Fruit fly (Drosophila melanogaster): Measurements from ENCODE around the gene Nfs1.

Gene Nfs1

dm6 chr2L:11970853-11971397 lies 28.5 kb upstream of the Nfs1 start (continued):
- TF ChIP-seq Sry-δ (GFP tag; optimal IDR thresholded peaks at IDR 0.05), result no peak
- TF ChIP-seq CG3995 (GFP tag; optimal IDR thresholded peaks at IDR 0.05), result peak; percentile 69
- TF ChIP-seq bsh (GFP tag; optimal IDR thresholded peaks at IDR 0.05), result no peak
- no peak for TF ChIP-seq CG30020 (tag; optimal IDR thresholded peaks at IDR 0.05)
- no peak for TF ChIP-seq bigmax (GFP tag; optimal IDR thresholded peaks at IDR 0.05)
- peak; percentile 36 for TF ChIP-seq ac (GFP tag; optimal IDR thresholded peaks at IDR 0.05)
- peak; percentile 17 for TF ChIP-seq Meics (GFP tag; optimal IDR thresholded peaks at IDR 0.05)
- peak; percentile 17 for TF ChIP-seq Kr (GFP tag; optimal IDR thresholded peaks at IDR 0.05)
- no peak for TF ChIP-seq CG8388 (GFP tag; optimal IDR thresholded peaks at IDR 0.05)
- TF ChIP-seq CG6689 (GFP tag; IDR thresholded peaks at IDR 0.05), result no peak
- peak; percentile 56; the same call in 1 of the 3 replicates for TF ChIP-seq zfh1 (GFP tag; IDR thresholded peaks at IDR 0.05)
- no peak for TF ChIP-seq BEAF-32 (GFP tag; optimal IDR thresholded peaks at IDR 0.05)
- no peak for TF ChIP-seq pan (optimal IDR thresholded peaks at IDR 0.05)
- TF ChIP-seq pan (GFP tag; optimal IDR thresholded peaks at IDR 0.05 in 1 of 2, IDR thresholded peaks at IDR 0.05 in 1 of 2), result peak in 1 of 2 experiments; percentile 28
- TF ChIP-seq crp (GFP tag; optimal IDR thresholded peaks at IDR 0.05), result no peak
- TF ChIP-seq Adf1 (GFP tag; IDR thresholded peaks at IDR 0.05), result peak; percentile 25; the same call in 1 of the 2 replicates
- 0 out of 2 replicates have a peak, but pooled peaks have one; percentile 22 for TF ChIP-seq esg (GFP tag; conservative IDR thresholded peaks at IDR 0.05)
- peak; percentile 21 for TF ChIP-seq gsb-n (tag; optimal IDR thresholded peaks at IDR 0.05)
- TF ChIP-seq HHEX (GFP tag; optimal IDR thresholded peaks at IDR 0.05), result peak; percentile 23
- TF ChIP-seq CG6683 (GFP tag; optimal IDR thresholded peaks at IDR 0.05), result no peak
- no peak for TF ChIP-seq CG5245 (GFP tag; optimal IDR thresholded peaks at IDR 0.05)
- no peak for TF ChIP-seq CG11723 (GFP tag; optimal IDR thresholded peaks at IDR 0.05)
- TF ChIP-seq Bteb2 (GFP tag; optimal IDR thresholded peaks at IDR 0.05), result no peak
- peak; percentile 25 for TF ChIP-seq CG34376 (GFP tag; optimal IDR thresholded peaks at IDR 0.05)
- no peak for TF ChIP-seq CG11560 (tag; IDR thresholded peaks at IDR 0.05)
- TF ChIP-seq CG18764 (GFP tag; optimal IDR thresholded peaks at IDR 0.05), result no peak
- no peak for TF ChIP-seq CG2116 (GFP tag; optimal IDR thresholded peaks at IDR 0.05)
- no peak for TF ChIP-seq hb (GFP tag; IDR thresholded peaks at IDR 0.05; ENCODE audit: partially characterized antibody)
- no peak for TF ChIP-seq Sry-β (GFP tag; optimal IDR thresholded peaks at IDR 0.05)
- no peak for TF ChIP-seq CG15073 (GFP tag; optimal IDR thresholded peaks at IDR 0.05)
- TF ChIP-seq tio (GFP tag; optimal IDR thresholded peaks at IDR 0.05), result no peak
- TF ChIP-seq eyg (GFP tag; optimal IDR thresholded peaks at IDR 0.05), result no peak
- TF ChIP-seq CG10959 (GFP tag; IDR thresholded peaks at IDR 0.05), result no peak
- TF ChIP-seq sens-2 (GFP tag; IDR thresholded peaks at IDR 0.05), result no peak
- no peak for TF ChIP-seq CG17361 (GFP tag; IDR thresholded peaks at IDR 0.05)
- peak; percentile 92 for TF ChIP-seq CG1832 (GFP tag; optimal IDR thresholded peaks at IDR 0.05)
- peak; percentile 53 for TF ChIP-seq Rfx (GFP tag; IDR thresholded peaks at IDR 0.05)
- no peak; the same call in 1 of the 2 replicates for TF ChIP-seq bowl (GFP tag; IDR thresholded peaks at IDR 0.05)
- peak; percentile 58 for TF ChIP-seq caup (GFP tag; optimal IDR thresholded peaks at IDR 0.05; ENCODE audit: severe bottlenecking)
- no peak for TF ChIP-seq CG16779 (GFP tag; IDR thresholded peaks at IDR 0.05)
- 0 out of 3 replicates have a peak, but pooled peaks have one; percentile 51 for TF ChIP-seq CG11456 (GFP tag; IDR thresholded peaks at IDR 0.05)
- TF ChIP-seq Doc3 (GFP tag; IDR thresholded peaks at IDR 0.05; ENCODE audit: partially characterized antibody), result no peak
- TF ChIP-seq CG12659 (GFP tag; optimal IDR thresholded peaks at IDR 0.05), result peak; percentile 40
- TF ChIP-seq rib (GFP tag; IDR thresholded peaks at IDR 0.05), result 0 out of 2 replicates have a peak, but pooled peaks have one; percentile 44
- TF ChIP-seq knrl (GFP tag; IDR thresholded peaks at IDR 0.05; ENCODE audit: partially characterized antibody), result peak; percentile 43; the same call in 1 of the 3 replicates
- TF ChIP-seq CG18262 (tag; optimal IDR thresholded peaks at IDR 0.05), result no peak
- peak; percentile 25; the same call in 1 of the 2 replicates for TF ChIP-seq Nf-YA (GFP tag; IDR thresholded peaks at IDR 0.05)
- TF ChIP-seq B-H1 (GFP tag; IDR thresholded peaks at IDR 0.05), result no peak
- no peak for TF ChIP-seq tup (GFP tag; optimal IDR thresholded peaks at IDR 0.05)
- TF ChIP-seq Poxn (GFP tag; IDR thresholded peaks at IDR 0.05), result no peak

Data from whole organism, embryonic.